Fruit fly (Drosophila melanogaster) S2 (cell line): ENCODE data around the gene pum.

Experiments used
- CG8478 ChIP-seq: fragments of >200 bp; optimal IDR thresholded peaks from 2 replicates; lab custom pipeline; 2018
- CTCF ChIP-seq, 2 experiments: fragments of >200 bp; optimal IDR thresholded peaks; 2 replicates each; lab custom pipeline; 2018

DNA sequence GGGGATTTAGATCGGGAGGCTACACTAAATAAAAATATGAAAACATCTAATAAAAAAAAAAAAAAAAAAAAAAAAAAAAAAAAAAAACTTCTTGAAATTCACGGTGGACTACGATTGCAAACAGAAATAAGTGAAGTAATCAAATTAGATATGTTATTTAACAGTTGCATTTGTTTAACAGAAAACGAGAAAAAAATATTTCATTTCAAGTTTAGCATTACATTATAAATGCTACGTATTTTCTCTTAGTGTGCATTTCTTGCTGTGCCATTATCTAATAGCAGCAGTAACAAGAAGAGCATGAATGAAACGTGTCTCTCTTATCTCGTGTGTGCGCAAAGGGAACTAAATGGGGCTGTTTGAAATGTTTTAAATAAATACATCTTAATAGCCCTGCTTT, 12.7 kb downstream of the pum start:
- TF ChIP-seq CG8478 (lab: Kevin White, UChicago) (no peak), CTCF (optimal IDR thresholded peaks at IDR 0.05; lab: Kevin White, UChicago) (no peak)
